Worm (Caenorhabditis elegans): ENCODE measurements around the gene Y26G10.6.

ce11 chrV:17718647-17719046 lies 18.9 kb downstream of the Y26G10.6 start, which contains the start of gene str-77:
- TF ChIP-seq ceh-13 (GFP tag; optimal IDR thresholded peaks at IDR 0.05) = no peak
- TF ChIP-seq ama-1 (optimal IDR thresholded peaks at IDR 0.05) = no peak

Measured in whole organism, early embryonic.